Fruit fly (Drosophila melanogaster) whole organism, embryonic: Measurements from ENCODE around the gene Argp.

Source experiments
- BEAF-32 ChIP-seq: fragments of 200-800 bp; sonication (Bioruptor generic); optimal IDR thresholded peaks from 3 replicates; lab custom pipeline; 2017; ENCODE audit warnings: missing biosample characterization, missing genetic modification characterization, mild to moderate bottlenecking, moderate library complexity, missing genetic modification reagents
- CG10147 ChIP-seq: fragments of 200-800 bp; sonication (Bioruptor generic); optimal IDR thresholded peaks from 2 replicates; lab custom pipeline; 2019; ENCODE audit warnings: missing biosample characterization, mild to moderate bottlenecking, missing genetic modification characterization, moderate library complexity
- CG10267 ChIP-seq: fragments of 200-800 bp; sonication (Bioruptor generic); optimal IDR thresholded peaks from 2 replicates; lab custom pipeline; 2018; ENCODE audit warnings: missing biosample characterization, mild to moderate bottlenecking, missing genetic modification characterization, moderate library complexity
- CG10366 ChIP-seq: fragments of 200-800 bp; sonication (Bioruptor generic); IDR thresholded peaks from 2 replicates; pipeline ENCODE4 v1.3.6; 2022; ENCODE audit warnings: missing biosample characterization, missing genetic modification characterization
- CG10543 ChIP-seq: fragments of 200-800 bp; sonication (Bioruptor generic); optimal IDR thresholded peaks from 3 replicates; lab custom pipeline; 2017; ENCODE audit warnings: missing biosample characterization, mild to moderate bottlenecking, missing genetic modification characterization, moderate library complexity
- CG11085 ChIP-seq: fragments of 200-800 bp; sonication (Bioruptor generic); IDR thresholded peaks from 2 replicates; pipeline ENCODE4 v1.3.6; 2022; ENCODE audit warnings: missing biosample characterization, missing genetic modification characterization
- CG13894 ChIP-seq: fragments of 200-800 bp; sonication (Bioruptor generic); optimal IDR thresholded peaks from 3 replicates; lab custom pipeline; 2018; ENCODE audit warnings: missing biosample characterization, mild to moderate bottlenecking, missing genetic modification characterization, moderate library complexity
- CG15073 ChIP-seq: fragments of 200-800 bp; sonication (Bioruptor generic); optimal IDR thresholded peaks from 2 replicates; lab custom pipeline; 2016; ENCODE audit warnings: missing biosample characterization, missing genetic modification characterization
- CG1602 ChIP-seq: fragments of 200-800 bp; sonication (Bioruptor generic); optimal IDR thresholded peaks from 3 replicates; lab custom pipeline; 2016; ENCODE audit warnings: missing biosample characterization, missing genetic modification characterization
- CG1647 ChIP-seq: fragments of 200-800 bp; sonication (Bioruptor generic); optimal IDR thresholded peaks from 3 replicates; lab custom pipeline; 2016; ENCODE audit warnings: missing biosample characterization, missing genetic modification characterization
- CG16863 ChIP-seq: fragments of 200-800 bp; sonication (Bioruptor generic); optimal IDR thresholded peaks from 3 replicates; lab custom pipeline; 2016; ENCODE audit warnings: missing biosample characterization, missing genetic modification characterization
- CG2120 ChIP-seq: fragments of 200-800 bp; sonication (Bioruptor generic); optimal IDR thresholded peaks from 3 replicates; lab custom pipeline; 2016; ENCODE audit warnings: missing biosample characterization, missing genetic modification characterization
- CG2712 ChIP-seq: fragments of 200-800 bp; optimal IDR thresholded peaks from 3 replicates; lab custom pipeline; 2019; ENCODE audit warnings: missing biosample characterization, mild to moderate bottlenecking, missing genetic modification characterization, moderate library complexity
- CG34376 ChIP-seq: fragments of 200-800 bp; sonication (Bioruptor generic); optimal IDR thresholded peaks from 2 replicates; lab custom pipeline; 2018; ENCODE audit warnings: missing biosample characterization, mild to moderate bottlenecking, missing genetic modification characterization
- CG4707 ChIP-seq: fragments of 200-800 bp; sonication (Bioruptor generic); optimal IDR thresholded peaks from 2 replicates; lab custom pipeline; 2018; ENCODE audit warnings: missing biosample characterization, mild to moderate bottlenecking, missing genetic modification characterization, moderate library complexity
- CG4730 ChIP-seq: fragments of 200-800 bp; sonication (Bioruptor generic); IDR thresholded peaks from 2 replicates; pipeline ENCODE4 v1.3.6; 2022; ENCODE audit warnings: missing biosample characterization, missing genetic modification characterization
- CG6175 ChIP-seq: fragments of 200-800 bp; sonication (Bioruptor generic); IDR thresholded peaks from 3 replicates; pipeline ENCODE4 v1.3.6; 2022; ENCODE audit warnings: missing biosample characterization, missing genetic modification characterization
- CG7357 ChIP-seq: fragments of 200-800 bp; sonication (Bioruptor generic); IDR thresholded peaks from 3 replicates; pipeline ENCODE4 v1.3.6; 2022; ENCODE audit warnings: missing biosample characterization, missing genetic modification characterization
- CG7839 ChIP-seq: fragments of 200-800 bp; sonication (Bioruptor generic); optimal IDR thresholded peaks from 3 replicates; lab custom pipeline; 2018; ENCODE audit warnings: missing biosample characterization, mild to moderate bottlenecking, missing genetic modification characterization, moderate library complexity
- CG7987 ChIP-seq: fragments of 200-800 bp; sonication (Bioruptor generic); optimal IDR thresholded peaks from 2 replicates; lab custom pipeline; 2018; ENCODE audit warnings: missing biosample characterization, mild to moderate bottlenecking, missing genetic modification characterization, moderate library complexity
- CG8359 ChIP-seq: fragments of 200-800 bp; sonication (Bioruptor generic); optimal IDR thresholded peaks from 2 replicates; lab custom pipeline; 2017; ENCODE audit warnings: missing biosample characterization, mild to moderate bottlenecking, missing genetic modification characterization, borderline replicate concordance
- CG9437 ChIP-seq: fragments of 200-800 bp; sonication (Bioruptor generic); optimal IDR thresholded peaks from 2 replicates; lab custom pipeline; 2018; ENCODE audit warnings: missing biosample characterization, mild to moderate bottlenecking, missing genetic modification characterization
- CG9727 ChIP-seq: fragments of 200-800 bp; sonication (Bioruptor generic); optimal IDR thresholded peaks from 3 replicates; lab custom pipeline; 2017; ENCODE audit warnings: missing biosample characterization, mild to moderate bottlenecking, missing genetic modification characterization
- Deaf1 ChIP-seq: fragments of 200-800 bp; optimal IDR thresholded peaks from 3 replicates; lab custom pipeline; 2019; ENCODE audit warnings: missing biosample characterization, mild to moderate bottlenecking, missing genetic modification characterization, moderate library complexity
- Dll ChIP-seq: fragments of 200-800 bp; sonication (Bioruptor generic); IDR thresholded peaks from 4 replicates; pipeline ENCODE4 v1.3.6; 2022; ENCODE audit warnings: missing biosample characterization, missing genetic modification characterization; ENCODE audit not compliant: partially characterized antibody
- Hr39 ChIP-seq: fragments of >200 bp; optimal IDR thresholded peaks from 2 replicates; lab custom pipeline; 2017
- Lpt ChIP-seq: fragments of >200 bp; optimal IDR thresholded peaks from 2 replicates; lab custom pipeline; 2018; ENCODE audit warnings: missing biosample characterization, missing genetic modification characterization
- Nf-YA ChIP-seq: fragments of 200-800 bp; sonication (Bioruptor generic); IDR thresholded peaks from 2 replicates; pipeline ENCODE4 v1.3.6; 2022; ENCODE audit warnings: missing biosample characterization, missing genetic modification characterization
- NfI ChIP-seq: fragments of 200-800 bp; sonication (Bioruptor generic); optimal IDR thresholded peaks from 3 replicates; lab custom pipeline; 2018; ENCODE audit warnings: missing biosample characterization, mild to moderate bottlenecking, missing genetic modification characterization, moderate library complexity
- Pdp1 ChIP-seq, 2 experiments: fragments of 200-800 bp; sonication (Bioruptor generic); optimal IDR thresholded peaks; 3 replicates each; lab custom pipeline; 2016; ENCODE audit warnings: missing biosample characterization in 2 of 2, missing genetic modification characterization in 2 of 2, mild to moderate bottlenecking in 1 of 2, moderate library complexity in 1 of 2
- Rfx ChIP-seq: fragments of 200-800 bp; sonication (Bioruptor generic); IDR thresholded peaks from 2 replicates; pipeline ENCODE4 v1.3.6; 2022; ENCODE audit warnings: missing biosample characterization, missing genetic modification characterization
- Spps ChIP-seq: fragments of 200-800 bp; sonication (Bioruptor generic); optimal IDR thresholded peaks from 2 replicates; lab custom pipeline; 2018; ENCODE audit warnings: missing biosample characterization, mild to moderate bottlenecking, missing genetic modification characterization
- TFAM ChIP-seq: fragments of 200-800 bp; sonication (Bioruptor generic); optimal IDR thresholded peaks from 2 replicates; lab custom pipeline; 2017; ENCODE audit warnings: missing biosample characterization, missing genetic modification characterization, inconsistent platforms
- Tbp ChIP-seq: fragments of >200 bp; optimal IDR thresholded peaks from 2 replicates; lab custom pipeline; 2018; ENCODE audit warnings: missing biosample characterization, missing genetic modification characterization
- ash1 ChIP-seq: fragments of 200-800 bp; sonication (Bioruptor generic); optimal IDR thresholded peaks from 2 replicates; lab custom pipeline; 2018; ENCODE audit warnings: missing biosample characterization, mild to moderate bottlenecking, missing genetic modification characterization
- ato ChIP-seq: fragments of 200-800 bp; sonication (Bioruptor generic); IDR thresholded peaks from 2 replicates; pipeline ENCODE4 v1.3.6; 2022; ENCODE audit warnings: missing biosample characterization, missing genetic modification characterization; ENCODE audit not compliant: partially characterized antibody
- bab2 ChIP-seq: fragments of 200-800 bp; sonication (Bioruptor generic); optimal IDR thresholded peaks from 2 replicates; lab custom pipeline; 2016; ENCODE audit warnings: missing biosample characterization, missing genetic modification characterization
- bsh ChIP-seq, 2 experiments: fragments of 200-800 bp; sonication (Bioruptor generic); optimal IDR thresholded peaks; 2 replicates each; lab custom pipeline; 2017 to 2018; ENCODE audit warnings: mild to moderate bottlenecking in 2 of 2, missing biosample characterization in 2 of 2, missing genetic modification characterization in 2 of 2, moderate library complexity in 1 of 2
- cato ChIP-seq: fragments of 200-800 bp; sonication (Bioruptor generic); optimal IDR thresholded peaks from 2 replicates; lab custom pipeline; 2016; ENCODE audit warnings: missing biosample characterization, missing genetic modification characterization, borderline replicate concordance
- dmrt11E ChIP-seq: fragments of 200-800 bp; sonication (Bioruptor generic); optimal IDR thresholded peaks from 3 replicates; lab custom pipeline; 2018; ENCODE audit warnings: missing biosample characterization, mild to moderate bottlenecking, missing genetic modification characterization, moderate library complexity
- dpn ChIP-seq, 2 experiments: fragments of 200-800 bp; sonication (Bioruptor generic); optimal IDR thresholded peaks; 3 replicates each; lab custom pipeline; 2016; ENCODE audit warnings: missing biosample characterization in 2 of 2, missing genetic modification characterization in 2 of 2
- luna ChIP-seq: fragments of 200-800 bp; sonication (Bioruptor generic); optimal IDR thresholded peaks from 2 replicates; lab custom pipeline; 2016; ENCODE audit warnings: missing biosample characterization, missing genetic modification characterization
- nerfin-2 ChIP-seq: fragments of 200-800 bp; sonication (Bioruptor generic); IDR thresholded peaks from 2 replicates; pipeline ENCODE4 v1.3.6; 2022; ENCODE audit warnings: missing biosample characterization, missing genetic modification characterization; ENCODE audit not compliant: partially characterized antibody
- pnt ChIP-seq: fragments of 200-800 bp; sonication (Bioruptor generic); optimal IDR thresholded peaks from 3 replicates; lab custom pipeline; 2016; ENCODE audit warnings: missing biosample characterization, missing genetic modification characterization
- schlank ChIP-seq: fragments of 200-800 bp; sonication (Bioruptor generic); optimal IDR thresholded peaks from 2 replicates; lab custom pipeline; 2018; ENCODE audit warnings: missing biosample characterization, mild to moderate bottlenecking, missing genetic modification characterization
- tin ChIP-seq: fragments of 200-800 bp; sonication (Bioruptor generic); optimal IDR thresholded peaks from 3 replicates; lab custom pipeline; 2016; ENCODE audit warnings: missing biosample characterization, missing genetic modification characterization
- tio ChIP-seq: fragments of 200-800 bp; sonication (Bioruptor generic); optimal IDR thresholded peaks from 2 replicates; lab custom pipeline; 2017; ENCODE audit warnings: missing biosample characterization, missing genetic modification characterization, inconsistent platforms
- usp ChIP-seq: fragments of >200 bp; optimal IDR thresholded peaks from 2 replicates; lab custom pipeline; 2017; ENCODE audit warnings: missing biosample characterization, missing genetic modification characterization
- vfl ChIP-seq: fragments of 200-800 bp; sonication (Bioruptor generic); optimal IDR thresholded peaks from 2 replicates; lab custom pipeline; 2016; ENCODE audit warnings: missing biosample characterization, missing genetic modification characterization
- wek ChIP-seq: fragments of 200-800 bp; sonication (Bioruptor generic); optimal IDR thresholded peaks from 3 replicates; lab custom pipeline; 2018; ENCODE audit warnings: missing biosample characterization, mild to moderate bottlenecking, missing genetic modification characterization, moderate library complexity
- wor ChIP-seq: fragments of 200-800 bp; sonication (Bioruptor generic); IDR thresholded peaks from 2 replicates; pipeline ENCODE4 v1.3.6; 2022; ENCODE audit warnings: missing biosample characterization, missing genetic modification characterization
- yki ChIP-seq: fragments of >200 bp; optimal IDR thresholded peaks from 3 replicates; lab custom pipeline; 2018

Argp gene

DNA sequence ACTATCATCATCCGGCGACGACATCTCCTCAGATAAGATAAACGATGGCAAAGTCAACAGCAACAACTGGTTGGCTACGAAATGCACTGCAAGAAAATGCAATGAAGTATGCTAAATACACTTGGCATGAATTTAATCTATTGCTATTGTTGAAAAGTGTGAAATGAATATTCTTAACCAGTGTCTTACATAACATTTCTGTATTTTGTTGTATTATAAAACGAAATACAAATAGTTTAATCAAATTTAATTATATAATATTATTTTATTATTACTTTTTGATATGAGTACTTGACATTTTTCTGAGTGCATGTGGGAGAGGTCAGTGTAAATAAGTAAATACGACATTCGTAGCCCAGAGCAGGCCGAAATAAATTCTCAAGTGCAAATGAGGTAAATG is 3.8 kb upstream of the Argp start (continued):
- TF ChIP-seq yki (lab: Kevin White, UChicago) (no peak), vfl (GFP tag; lab: Kevin White, UChicago) (no peak), pnt (GFP tag; lab: Kevin White, UChicago) (no peak), Deaf1 (tag; lab: Kevin White, UChicago) (no peak), Rfx (GFP tag; lab: Robert Waterston, UW) (no peak), CG7357 (GFP tag; lab: Robert Waterston, UW) (no peak), nerfin-2 (GFP tag; lab: Robert Waterston, UW) (no peak), bsh (GFP tag; optimal IDR thresholded peaks at IDR 0.05; lab: Kevin White, UChicago) (peak in 1 of 2 experiments; percentile 61), CG2120 (GFP tag; lab: Kevin White, UChicago) (no peak), NfI (no peak), CG9727 (GFP tag; lab: Kevin White, UChicago) (peak; percentile 75), CG1602 (GFP tag; lab: Kevin White, UChicago) (peak; percentile 27), wek (GFP tag; lab: Kevin White, UChicago) (no peak), CG10267 (tag; lab: Kevin White, UChicago) (peak; percentile 48), BEAF-32 (GFP tag; lab: Kevin White, UChicago) (no peak), Dll (no peak), CG16863 (no peak), ato (GFP tag; lab: Robert Waterston, UW) (no peak), luna (GFP tag; lab: Kevin White, UChicago) (no peak), Lpt (GFP tag; lab: Kevin White, UChicago) (no peak), bab2 (GFP tag; lab: Kevin White, UChicago) (no peak), TFAM (no peak), CG9437 (peak; percentile 32), CG4730 (GFP tag; lab: Robert Waterston, UW) (no peak), CG34376 (GFP tag; lab: Kevin White, UChicago) (no peak), Hr39 (no peak), CG10366 (GFP tag; lab: Robert Waterston, UW) (no peak), CG15073 (GFP tag; lab: Kevin White, UChicago) (no peak), CG2712 (peak; percentile 75), CG10543 (no peak), CG4707 (GFP tag; lab: Kevin White, UChicago) (no peak), Spps (tag; lab: Kevin White, UChicago) (peak; percentile 23), schlank (tag; lab: Kevin White, UChicago) (no peak), CG6175 (GFP tag; lab: Robert Waterston, UW) (no peak), Nf-YA (no peak), usp (GFP tag; lab: Kevin White, UChicago) (no peak), wor (no peak), tio (GFP tag; lab: Kevin White, UChicago) (peak; percentile 8), Tbp (GFP tag; lab: Kevin White, UChicago) (no peak), tin (GFP tag; lab: Kevin White, UChicago) (peak; percentile 4), CG8359 (peak; percentile 12), Pdp1 (GFP tag; optimal IDR thresholded peaks at IDR 0.05; lab: Kevin White, UChicago) (peak in 1 of 2 experiments; percentile 32), CG11085 (no peak), CG10147 (no peak), dpn (GFP tag; optimal IDR thresholded peaks at IDR 0.05; lab: Kevin White, UChicago) (no peak), CG7839 (peak; percentile 54), cato (no peak), CG7987 (GFP tag; lab: Kevin White, UChicago) (no peak), dmrt11E (tag; lab: Kevin White, UChicago) (peak; percentile 65), CG13894 (tag; lab: Kevin White, UChicago) (no peak), CG1647 (GFP tag; lab: Kevin White, UChicago) (no peak), ash1 (no peak)
